Worm (Caenorhabditis elegans): ENCODE data around the gene F26F4.6.

ce11 chrIII:4875663-4876062 lies 17.8 kb downstream of the F26F4.6 start:
- TF ChIP-seq W03F9.2 (tag; optimal IDR thresholded peaks at IDR 0.05) (no peak), dao-5 (tag; optimal IDR thresholded peaks at IDR 0.05) (no peak), him-1 (tag; optimal IDR thresholded peaks at IDR 0.05) (no peak)
